Fruit fly (Drosophila melanogaster): Measurements from ENCODE around the gene D2hgdh.

Gene D2hgdh

dm6 chrX:2140487-2140886 lies 802 bp upstream of the D2hgdh start (continued):
- no peak for TF ChIP-seq CG18619 (GFP tag; optimal IDR thresholded peaks at IDR 0.05)
- TF ChIP-seq CG14860 (GFP tag; IDR thresholded peaks at IDR 0.05; ENCODE audit: partially characterized antibody), result no peak
- peak; percentile 68 for TF ChIP-seq Nf-YA (GFP tag; IDR thresholded peaks at IDR 0.05)
- TF ChIP-seq zen (tag; optimal IDR thresholded peaks at IDR 0.05), result peak; percentile 10
- peak; percentile 44 for TF ChIP-seq B-H2 (GFP tag; optimal IDR thresholded peaks at IDR 0.05)
- TF ChIP-seq ewg (GFP tag; optimal IDR thresholded peaks at IDR 0.05), result no peak
- TF ChIP-seq ci (GFP tag; IDR thresholded peaks at IDR 0.05), result peak; percentile 48; the same call in 1 of the 3 replicates
- TF ChIP-seq Dfd (GFP tag; optimal IDR thresholded peaks at IDR 0.05), result no peak
- TF ChIP-seq HmgZ (tag; optimal IDR thresholded peaks at IDR 0.05), result no peak
- TF ChIP-seq her (GFP tag; optimal IDR thresholded peaks at IDR 0.05), result no peak
- no peak for TF ChIP-seq CG3065 (GFP tag; optimal IDR thresholded peaks at IDR 0.05)
- TF ChIP-seq mam (GFP tag; optimal IDR thresholded peaks at IDR 0.05), result no peak
- TF ChIP-seq kni (GFP tag; optimal IDR thresholded peaks at IDR 0.05), result peak; percentile 33
- no peak for TF ChIP-seq Camta (GFP tag; optimal IDR thresholded peaks at IDR 0.05)
- no peak for TF ChIP-seq CG31224 (GFP tag; IDR thresholded peaks at IDR 0.05)
- TF ChIP-seq trh (GFP tag; optimal IDR thresholded peaks at IDR 0.05), result no peak
- no peak for TF ChIP-seq schlank (tag; optimal IDR thresholded peaks at IDR 0.05)
- no peak for TF ChIP-seq HHEX (GFP tag; optimal IDR thresholded peaks at IDR 0.05)
- 0 out of 2 replicates have a peak, but pooled peaks have one; percentile 6 for TF ChIP-seq CG17328 (GFP tag; IDR thresholded peaks at IDR 0.05)
- no peak for TF ChIP-seq gfzf (GFP tag; optimal IDR thresholded peaks at IDR 0.05)
- no peak for TF ChIP-seq pita (GFP tag; optimal IDR thresholded peaks at IDR 0.05)
- no peak for TF ChIP-seq CG16863 (GFP tag; optimal IDR thresholded peaks at IDR 0.05)
- no peak for TF ChIP-seq CkIIα-i1 (GFP tag; IDR thresholded peaks at IDR 0.05)
- TF ChIP-seq CG3838 (GFP tag; optimal IDR thresholded peaks at IDR 0.05), result no peak
- TF ChIP-seq vvl (GFP tag; IDR thresholded peaks at IDR 0.05), result peak; percentile 41; the same call in 1 of the 2 replicates
- TF ChIP-seq gce (GFP tag; IDR thresholded peaks at IDR 0.05), result no peak
- no peak for TF ChIP-seq tap (tag; optimal IDR thresholded peaks at IDR 0.05)
- no peak for TF ChIP-seq pum (GFP tag; optimal IDR thresholded peaks at IDR 0.05)
- no peak for TF ChIP-seq zfh1 (GFP tag; IDR thresholded peaks at IDR 0.05)
- TF ChIP-seq vnd (GFP tag; IDR thresholded peaks at IDR 0.05; ENCODE audit: partially characterized antibody), result no peak
- TF ChIP-seq tx (GFP tag; optimal IDR thresholded peaks at IDR 0.05), result no peak
- TF ChIP-seq sisA (GFP tag; IDR thresholded peaks at IDR 0.05), result no peak
- peak; percentile 48 for TF ChIP-seq cg (GFP tag; optimal IDR thresholded peaks at IDR 0.05)
- no peak for TF ChIP-seq Hand (GFP tag; optimal IDR thresholded peaks at IDR 0.05)
- TF ChIP-seq fu2 (GFP tag; optimal IDR thresholded peaks at IDR 0.05), result no peak
- TF ChIP-seq Atf6 (GFP tag; IDR thresholded peaks at IDR 0.05), result no peak
- no peak for TF ChIP-seq CG12071 (GFP tag; optimal IDR thresholded peaks at IDR 0.05)
- TF ChIP-seq CG9932 (GFP tag; IDR thresholded peaks at IDR 0.05), result no peak
- TF ChIP-seq ATbp (GFP tag; optimal IDR thresholded peaks at IDR 0.05), result no peak
- TF ChIP-seq HLH4C (GFP tag; IDR thresholded peaks at IDR 0.05; ENCODE audit: partially characterized antibody), result no peak
- TF ChIP-seq Max (GFP tag; optimal IDR thresholded peaks at IDR 0.05), result no peak
- no peak for TF ChIP-seq fd102C (GFP tag; optimal IDR thresholded peaks at IDR 0.05)
- no peak; the same call in 2 of the 3 replicates for TF ChIP-seq row (GFP tag; IDR thresholded peaks at IDR 0.05)
- no peak for TF ChIP-seq YL-1 (GFP tag; optimal IDR thresholded peaks at IDR 0.05)
- no peak for TF ChIP-seq wor (GFP tag; IDR thresholded peaks at IDR 0.05)
- no peak for TF ChIP-seq CG10209 (GFP tag; optimal IDR thresholded peaks at IDR 0.05)
- no peak for TF ChIP-seq zen2 (GFP tag; IDR thresholded peaks at IDR 0.05; ENCODE audit: partially characterized antibody)
- TF ChIP-seq MESR4 (GFP tag; optimal IDR thresholded peaks at IDR 0.05), result no peak
- TF ChIP-seq gem (tag; optimal IDR thresholded peaks at IDR 0.05), result no peak
- TF ChIP-seq seq (GFP tag; IDR thresholded peaks at IDR 0.05), result peak; percentile 75; the same call in 1 of the 2 replicates
- peak; percentile 1 for TF ChIP-seq CG17385 (GFP tag; optimal IDR thresholded peaks at IDR 0.05)
- TF ChIP-seq D19A (tag; optimal IDR thresholded peaks at IDR 0.05), result no peak
